Worm (Caenorhabditis elegans): ENCODE measurements around the gene cest-6.

The cest-6 gene

ce11 chrIV:6928417-6928816 lies at the start of gene cest-6:
Gene cest-6 (minus strand): TSS chrIV:6928517.
- TF ChIP-seq dao-5 (tag; optimal IDR thresholded peaks at IDR 0.05) = no peak
- TF ChIP-seq him-1 (tag; optimal IDR thresholded peaks at IDR 0.05) = no peak
- TF ChIP-seq W03F9.2 (tag; optimal IDR thresholded peaks at IDR 0.05) = no peak

ce11 chrIV:6977089-6977558 lies 48.8 kb upstream of the cest-6 start, which contains the start of the genes pgl-1 and him-3:
Gene pgl-1 (minus strand): TSS chrIV:6977318.
Gene him-3 (plus strand): TSS chrIV:6977508.
- TF ChIP-seq him-1 (tag; optimal IDR thresholded peaks at IDR 0.05) (no peak), W03F9.2 (tag; optimal IDR thresholded peaks at IDR 0.05) (no peak), dao-5 (tag; optimal IDR thresholded peaks at IDR 0.05) (no peak)

- no peak for TF ChIP-seq dao-5 (tag; optimal IDR thresholded peaks at IDR 0.05)
- no peak for TF ChIP-seq W03F9.2 (tag; optimal IDR thresholded peaks at IDR 0.05)
- no peak for TF ChIP-seq him-1 (tag; optimal IDR thresholded peaks at IDR 0.05)
These were observed 46.0 kb upstream of the cest-6 start for ce11 chrIV:6974162-6974938.

- no peak for TF ChIP-seq him-1 (tag; optimal IDR thresholded peaks at IDR 0.05)
- no peak for TF ChIP-seq dao-5 (tag; optimal IDR thresholded peaks at IDR 0.05)
- TF ChIP-seq W03F9.2 (tag; optimal IDR thresholded peaks at IDR 0.05) = no peak
These were observed 44.1 kb upstream of the cest-6 start, which contains the start of gene nhr-249 for ce11 chrIV:6972427-6972826. Gene nhr-249 (minus strand): TSS chrIV:6972527.

ce11 chrIV:6971213-6971612 lies 42.9 kb upstream of the cest-6 start, which contains the start of gene ZK381.62:
Gene ZK381.62 (minus strand): TSS chrIV:6971313.
- TF ChIP-seq dao-5 (tag; optimal IDR thresholded peaks at IDR 0.05) (no peak), him-1 (tag; optimal IDR thresholded peaks at IDR 0.05) (no peak), W03F9.2 (tag; optimal IDR thresholded peaks at IDR 0.05) (no peak)

ce11 chrIV:6970271-6970670 lies 42.0 kb upstream of the cest-6 start, which contains the start of gene ZK381.8:
Gene ZK381.8 (minus strand): TSS chrIV:6970371.
- TF ChIP-seq him-1 (tag; optimal IDR thresholded peaks at IDR 0.05) (no peak), dao-5 (tag; optimal IDR thresholded peaks at IDR 0.05) (no peak)

- TF ChIP-seq dao-5 (tag; optimal IDR thresholded peaks at IDR 0.05) (no peak), W03F9.2 (tag; optimal IDR thresholded peaks at IDR 0.05) (no peak), him-1 (tag; optimal IDR thresholded peaks at IDR 0.05) (no peak)
These were observed 36.9 kb upstream of the cest-6 start, which contains the start of gene ZK381.2 for ce11 chrIV:6965192-6965591. Gene ZK381.2 (plus strand): TSS chrIV:6965492.

- TF ChIP-seq dao-5 (tag; optimal IDR thresholded peaks at IDR 0.05) (no peak), W03F9.2 (tag; optimal IDR thresholded peaks at IDR 0.05) (no peak), him-1 (tag; optimal IDR thresholded peaks at IDR 0.05) (no peak)
These were observed 36.2 kb upstream of the cest-6 start, which contains the start of gene B0478.3 for ce11 chrIV:6964508-6964907. Gene B0478.3 (minus strand): TSS chrIV:6964608.

- TF ChIP-seq W03F9.2 (tag; optimal IDR thresholded peaks at IDR 0.05) = no peak
- TF ChIP-seq dao-5 (tag; optimal IDR thresholded peaks at IDR 0.05) = no peak
- no peak for TF ChIP-seq him-1 (tag; optimal IDR thresholded peaks at IDR 0.05)
These were observed 31.2 kb upstream of the cest-6 start for ce11 chrIV:6959483-6959882.

- no peak for TF ChIP-seq W03F9.2 (tag; optimal IDR thresholded peaks at IDR 0.05)
- TF ChIP-seq him-1 (tag; optimal IDR thresholded peaks at IDR 0.05) = peak; percentile 67
- no peak for TF ChIP-seq dao-5 (tag; optimal IDR thresholded peaks at IDR 0.05)
These were observed 30.4 kb upstream of the cest-6 start for ce11 chrIV:6958696-6959095.

- no peak for TF ChIP-seq W03F9.2 (tag; optimal IDR thresholded peaks at IDR 0.05)
- TF ChIP-seq him-1 (tag; optimal IDR thresholded peaks at IDR 0.05) = no peak
- TF ChIP-seq dao-5 (tag; optimal IDR thresholded peaks at IDR 0.05) = no peak
These were observed 29.0 kb upstream of the cest-6 start, which contains the start of gene jnk-1 for ce11 chrIV:6957341-6957740. Gene jnk-1 (plus strand): TSS chrIV:6957641.

- no peak for TF ChIP-seq W03F9.2 (tag; optimal IDR thresholded peaks at IDR 0.05)
- TF ChIP-seq dao-5 (tag; optimal IDR thresholded peaks at IDR 0.05) = no peak
- TF ChIP-seq him-1 (tag; optimal IDR thresholded peaks at IDR 0.05) = no peak
These were observed 28.4 kb upstream of the cest-6 start for ce11 chrIV:6956668-6957067.

ce11 chrIV:6954682-6955081 lies 26.4 kb upstream of the cest-6 start:
- no peak for TF ChIP-seq W03F9.2 (tag; optimal IDR thresholded peaks at IDR 0.05)
- no peak for TF ChIP-seq dao-5 (tag; optimal IDR thresholded peaks at IDR 0.05)
- TF ChIP-seq him-1 (tag; optimal IDR thresholded peaks at IDR 0.05) = no peak

ce11 chrIV:6951259-6951658 lies 22.9 kb upstream of the cest-6 start:
- TF ChIP-seq dao-5 (tag; optimal IDR thresholded peaks at IDR 0.05) = no peak
- no peak for TF ChIP-seq W03F9.2 (tag; optimal IDR thresholded peaks at IDR 0.05)
- no peak for TF ChIP-seq him-1 (tag; optimal IDR thresholded peaks at IDR 0.05)
